Fruit fly (Drosophila melanogaster) whole organism, adult: ENCODE data around the gene Tnpo-SR.

Source experiments
- CG11617 ChIP-seq: fragments of 200-800 bp; sonication (Bioruptor generic); optimal IDR thresholded peaks from 2 replicates; lab custom pipeline; 2017; ENCODE audit warnings: mild to moderate bottlenecking, missing biosample characterization, missing genetic modification reagents, missing genetic modification characterization
- Clk ChIP-seq: fragments of 200-800 bp; sonication (Bioruptor generic); optimal IDR thresholded peaks from 2 replicates; lab custom pipeline; 2017; ENCODE audit warnings: missing biosample characterization, missing genetic modification characterization
- bab1 ChIP-seq: fragments of 200-800 bp; sonication (Bioruptor generic); optimal IDR thresholded peaks from 3 replicates; lab custom pipeline; 2019; ENCODE audit warnings: missing biosample characterization, mild to moderate bottlenecking, missing genetic modification characterization, moderate library complexity

- TF ChIP-seq Clk (GFP tag; lab: Kevin White, UChicago) = no peak
- TF ChIP-seq CG11617 (GFP tag; lab: Kevin White, UChicago) = no peak
- TF ChIP-seq bab1 (GFP tag; lab: Kevin White, UChicago) = no peak
Measured at dm6 chr2L:2728577-2728976, 31.1 kb upstream of the Tnpo-SR start.
